Fruit fly (Drosophila melanogaster): ENCODE data around the gene BBS8.

Gene BBS8

DNA sequence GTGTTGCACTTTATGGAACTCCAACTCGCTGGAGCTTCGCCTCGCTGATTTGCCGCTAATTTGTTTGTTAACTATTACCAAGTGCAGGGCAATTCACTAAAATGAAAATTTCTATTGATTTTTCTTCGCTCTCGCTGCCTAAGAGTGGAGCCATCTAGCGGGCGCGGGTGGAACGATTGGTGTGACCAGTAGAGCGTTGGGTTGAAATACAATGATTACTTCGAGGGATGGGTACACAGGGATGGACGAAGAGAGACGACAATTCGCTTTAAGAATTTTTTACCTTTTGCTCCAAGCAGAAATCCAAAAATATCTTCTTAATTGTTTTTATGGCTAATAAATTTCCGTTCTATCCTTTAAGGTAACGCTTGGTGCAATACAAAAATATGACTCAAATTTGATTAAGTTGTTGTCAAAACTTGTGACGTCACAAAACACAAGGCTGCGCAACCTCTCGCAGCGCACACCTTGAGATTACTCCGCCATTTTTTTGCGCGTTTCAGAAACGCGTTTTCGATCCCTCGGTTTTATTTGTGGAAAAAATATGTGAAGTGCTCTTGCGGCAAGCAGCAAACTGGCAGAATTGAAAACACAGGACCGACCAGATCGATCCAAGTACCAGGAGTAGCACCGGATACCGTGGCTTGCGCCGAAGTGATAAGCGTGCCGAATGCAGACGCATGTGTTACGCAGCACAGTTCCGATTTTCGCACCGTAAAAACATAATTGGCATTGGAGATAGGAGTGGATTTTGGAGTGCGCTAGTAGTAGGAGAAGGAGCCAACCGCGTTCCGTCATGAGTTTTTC lies 7.9 kb upstream of the BBS8 start, which contains the start of the genes AP-2alpha and ebi (continued):
- no peak for TF ChIP-seq Bgb (GFP tag; IDR thresholded peaks at IDR 0.05; ENCODE audit: partially characterized antibody)
- TF ChIP-seq fd3F (GFP tag; optimal IDR thresholded peaks at IDR 0.05), result peak; percentile 74
- TF ChIP-seq Dref (GFP tag; IDR thresholded peaks at IDR 0.05), result peak; percentile 35; the same call in 1 of the 2 replicates
- TF ChIP-seq cad (GFP tag; optimal IDR thresholded peaks at IDR 0.05), result no peak
- peak; percentile 95 for TF ChIP-seq NC2β (GFP tag; optimal IDR thresholded peaks at IDR 0.05)
- 0 out of 2 replicates have a peak, but pooled peaks have one; percentile 50 for TF ChIP-seq sens-2 (GFP tag; IDR thresholded peaks at IDR 0.05)
- TF ChIP-seq ab (GFP tag; optimal IDR thresholded peaks at IDR 0.05), result peak; percentile 79
- TF ChIP-seq CG7928 (GFP tag; optimal IDR thresholded peaks at IDR 0.05), result peak; percentile 98
- TF ChIP-seq sim (GFP tag; IDR thresholded peaks at IDR 0.05), result 0 out of 2 replicates have a peak, but pooled peaks have one; percentile 26
- peak in 1 of 3 experiments; percentile 84 for TF ChIP-seq lola (GFP tag; optimal IDR thresholded peaks at IDR 0.05)
- peak; percentile 79 for TF ChIP-seq CG13894 (tag; optimal IDR thresholded peaks at IDR 0.05)
- peak; percentile 91 for TF ChIP-seq CG17186 (GFP tag; optimal IDR thresholded peaks at IDR 0.05)
- peak; percentile 76 for TF ChIP-seq Lim3 (GFP tag; IDR thresholded peaks at IDR 0.05)
- peak; percentile 69 for TF ChIP-seq CG3065 (GFP tag; optimal IDR thresholded peaks at IDR 0.05)
- TF ChIP-seq E2f1 (GFP tag; IDR thresholded peaks at IDR 0.05), result peak; percentile 84
- peak; percentile 87 for TF ChIP-seq CG4617 (GFP tag; optimal IDR thresholded peaks at IDR 0.05; ENCODE audit: borderline replicate concordance)
- peak; percentile 89 for TF ChIP-seq klu (GFP tag; IDR thresholded peaks at IDR 0.05)
- no peak for TF ChIP-seq Dll (GFP tag; IDR thresholded peaks at IDR 0.05; ENCODE audit: partially characterized antibody)
- no peak for TF ChIP-seq CG2129 (GFP tag; IDR thresholded peaks at IDR 0.05; ENCODE audit: partially characterized antibody)
- TF ChIP-seq bigmax (GFP tag; optimal IDR thresholded peaks at IDR 0.05), result no peak
- peak; percentile 67 for TF ChIP-seq CG34376 (GFP tag; optimal IDR thresholded peaks at IDR 0.05)
- peak; percentile 78 for TF ChIP-seq otp (GFP tag; IDR thresholded peaks at IDR 0.05)
- TF ChIP-seq CG10147 (GFP tag; optimal IDR thresholded peaks at IDR 0.05), result peak; percentile 73
- no peak for TF ChIP-seq usp (GFP tag; optimal IDR thresholded peaks at IDR 0.05)
- peak; percentile 95 for TF ChIP-seq CG12659 (GFP tag; optimal IDR thresholded peaks at IDR 0.05)
- peak; percentile 89 for TF ChIP-seq HmgZ (tag; optimal IDR thresholded peaks at IDR 0.05)
- TF ChIP-seq CG12236 (GFP tag; optimal IDR thresholded peaks at IDR 0.05), result peak; percentile 77
- TF ChIP-seq ac (GFP tag; optimal IDR thresholded peaks at IDR 0.05), result peak; percentile 14
- TF ChIP-seq NC2α (GFP tag; optimal IDR thresholded peaks at IDR 0.05), result peak; percentile 84
- TF ChIP-seq CG8944 (GFP tag; optimal IDR thresholded peaks at IDR 0.05), result peak; percentile 95
- TF ChIP-seq danr (GFP tag; IDR thresholded peaks at IDR 0.05), result peak; percentile 87
- peak; percentile 88 for TF ChIP-seq CG13424 (tag; optimal IDR thresholded peaks at IDR 0.05)
- peak; percentile 39; the same call in 1 of the 2 replicates for TF ChIP-seq Ravus (GFP tag; IDR thresholded peaks at IDR 0.05)
- TF ChIP-seq CG10274 (GFP tag; optimal IDR thresholded peaks at IDR 0.05), result peak; percentile 63
- TF ChIP-seq Doc3 (GFP tag; IDR thresholded peaks at IDR 0.05; ENCODE audit: partially characterized antibody), result no peak
- TF ChIP-seq CG7963 (GFP tag; IDR thresholded peaks at IDR 0.05; ENCODE audit: partially characterized antibody), result no peak
- peak; percentile 44; the same call in 1 of the 2 replicates for TF ChIP-seq CG10321 (GFP tag; IDR thresholded peaks at IDR 0.05)
- TF ChIP-seq Ada2b (GFP tag; IDR thresholded peaks at IDR 0.05), result peak; percentile 69
- peak; percentile 96 for TF ChIP-seq zfh2 (GFP tag; optimal IDR thresholded peaks at IDR 0.05)
- peak; percentile 86 for TF ChIP-seq CG14667 (GFP tag; IDR thresholded peaks at IDR 0.05)
- peak; percentile 83 for TF ChIP-seq wdn (GFP tag; IDR thresholded peaks at IDR 0.05)
- peak; percentile 36; the same call in 1 of the 3 replicates for TF ChIP-seq sr (GFP tag; IDR thresholded peaks at IDR 0.05)
- TF ChIP-seq nerfin-1 (tag; optimal IDR thresholded peaks at IDR 0.05), result peak; percentile 78
- TF ChIP-seq CG7372 (GFP tag; IDR thresholded peaks at IDR 0.05), result peak; percentile 88
- peak; percentile 32; the same call in 1 of the 2 replicates for TF ChIP-seq CG13287 (GFP tag; IDR thresholded peaks at IDR 0.05; ENCODE audit: partially characterized antibody)
- TF ChIP-seq oc (tag; optimal IDR thresholded peaks at IDR 0.05), result no peak
- TF ChIP-seq phol (tag; optimal IDR thresholded peaks at IDR 0.05), result peak; percentile 98
- peak; percentile 92 for TF ChIP-seq CG17361 (GFP tag; IDR thresholded peaks at IDR 0.05)
